Worm (Caenorhabditis elegans): ENCODE data around the gene F38B6.8.

DNA sequence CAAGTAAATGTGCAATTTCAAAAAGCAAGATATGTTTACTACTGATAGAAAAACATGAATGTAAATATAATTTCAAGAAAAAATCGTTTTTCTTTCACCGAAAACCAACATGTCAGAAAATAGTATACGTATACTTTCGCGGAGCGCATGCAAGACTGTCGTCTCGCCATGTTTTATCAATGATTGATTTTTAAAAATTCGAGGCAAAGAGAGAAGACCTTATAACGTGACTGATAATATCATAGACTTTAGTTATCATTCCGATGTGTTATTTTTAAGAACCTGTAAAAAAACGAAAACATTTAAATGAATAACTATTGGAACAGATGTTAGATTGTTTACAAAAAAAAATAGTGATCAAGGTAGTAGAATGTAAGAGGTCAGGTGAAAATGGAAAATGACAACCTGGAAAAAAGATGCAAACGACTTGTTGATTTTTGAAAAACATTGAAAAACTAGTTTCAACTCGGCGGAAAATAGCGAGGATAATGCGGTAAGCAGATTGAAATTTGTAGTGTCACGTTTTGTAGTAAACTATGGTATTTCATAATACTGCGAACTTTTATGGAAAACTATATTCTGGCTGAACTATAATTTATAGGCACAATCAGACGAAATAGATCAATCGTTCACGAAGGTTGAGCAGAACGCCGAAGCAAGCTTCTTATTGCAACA, 36.1 kb downstream of the F38B6.8 start:
- TF ChIP-seq rec-8 (tag; optimal IDR thresholded peaks at IDR 0.05), result no peak
- no peak for TF ChIP-seq pbrm-1 (GFP tag; IDR thresholded peaks at IDR 0.05)
- TF ChIP-seq ztf-22 (GFP tag; optimal IDR thresholded peaks at IDR 0.05), result no peak
- TF ChIP-seq nhr-90 (tag; optimal IDR thresholded peaks at IDR 0.05), result no peak
- no peak for TF ChIP-seq C17E4.6 (GFP tag; IDR thresholded peaks at IDR 0.05)
- TF ChIP-seq F49E8.2 (tag; optimal IDR thresholded peaks at IDR 0.05; ENCODE audit: insufficient read depth), result no peak
- peak; percentile 56 for TF ChIP-seq nhr-80 (tag; optimal IDR thresholded peaks at IDR 0.05)
- TF ChIP-seq let-526 (GFP tag; IDR thresholded peaks at IDR 0.05), result no peak
- no peak for TF ChIP-seq mel-28 (tag; optimal IDR thresholded peaks at IDR 0.05; ENCODE audit: borderline replicate concordance)
- TF ChIP-seq ztf-28 (GFP tag; IDR thresholded peaks at IDR 0.05), result no peak
- TF ChIP-seq ceh-40 (GFP tag; IDR thresholded peaks at IDR 0.05), result no peak

Data from whole organism, young adult.